Fruit fly (Drosophila melanogaster): Measurements from ENCODE around the gene CG8202.
A peak's percentile ranks its signal among the peaks of the same experiment; 100 is the strongest.

The CG8202 gene

DNA sequence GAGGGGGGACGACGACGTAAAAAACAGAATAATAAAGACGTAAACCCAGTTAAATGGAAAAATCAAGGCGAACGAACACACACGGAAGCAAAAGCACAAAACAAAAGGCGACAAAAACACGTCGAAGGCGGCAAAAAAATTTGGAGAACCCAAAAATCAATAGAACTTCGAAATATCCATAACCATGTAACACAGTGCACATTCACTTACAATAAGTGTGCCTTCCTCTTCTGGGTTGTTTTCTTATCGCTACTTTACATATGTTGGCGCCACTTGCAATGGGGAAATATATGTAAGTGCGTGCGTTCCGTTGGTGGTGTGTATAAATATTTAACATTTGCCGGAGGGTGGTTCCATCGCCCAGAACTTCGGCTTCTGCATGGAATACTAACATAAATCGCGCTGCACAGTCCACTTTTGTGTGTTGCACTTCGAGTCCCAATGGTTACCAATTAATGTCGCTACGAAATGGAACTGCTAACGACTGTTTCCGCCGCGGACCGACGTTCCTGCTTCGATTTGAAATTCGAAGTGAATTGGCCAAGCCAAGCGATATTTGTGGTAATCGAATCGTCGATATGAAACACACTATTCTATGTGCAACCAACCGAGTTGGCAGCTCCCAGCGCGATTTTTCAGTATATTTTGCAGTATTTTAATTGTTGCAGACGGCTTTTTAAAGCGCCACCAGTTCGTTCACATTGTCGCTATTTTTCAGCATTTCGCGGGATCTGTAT is 15.4 kb downstream of the CG8202 start, which contains the start of the genes CG9801 and Nasp (continued):
- TF ChIP-seq CG14710 (tag; optimal IDR thresholded peaks at IDR 0.05) (peak; percentile 67), CG10366 (GFP tag; IDR thresholded peaks at IDR 0.05) (peak; percentile 9; the same call in 1 of the 2 replicates), hkb (optimal IDR thresholded peaks at IDR 0.05) (no peak), hkb (GFP tag; IDR thresholded peaks at IDR 0.05) (peak; percentile 24; the same call in 1 of the 2 replicates), CG6683 (GFP tag; optimal IDR thresholded peaks at IDR 0.05) (no peak), sd (tag; optimal IDR thresholded peaks at IDR 0.05) (peak; percentile 56), sob (GFP tag; IDR thresholded peaks at IDR 0.05) (peak; percentile 73), wdn (GFP tag; IDR thresholded peaks at IDR 0.05) (peak; percentile 38; the same call in 1 of the 2 replicates), hbn (GFP tag; IDR thresholded peaks at IDR 0.05; ENCODE audit: partially characterized antibody) (peak; percentile 57), CG10543 (GFP tag; optimal IDR thresholded peaks at IDR 0.05) (peak; percentile 26), CG15479 (GFP tag; optimal IDR thresholded peaks at IDR 0.05) (no peak), Sox100B (GFP tag; optimal IDR thresholded peaks at IDR 0.05) (no peak), CG31441 (GFP tag; IDR thresholded peaks at IDR 0.05) (peak; percentile 20; the same call in 1 of the 2 replicates), CG17186 (GFP tag; optimal IDR thresholded peaks at IDR 0.05) (peak; percentile 59), CG9797 (GFP tag; optimal IDR thresholded peaks at IDR 0.05) (peak; percentile 94), Drgx (GFP tag; IDR thresholded peaks at IDR 0.05) (no peak), lilli (GFP tag; optimal IDR thresholded peaks at IDR 0.05) (peak; percentile 0), CG15073 (GFP tag; optimal IDR thresholded peaks at IDR 0.05) (no peak), NC2β (GFP tag; optimal IDR thresholded peaks at IDR 0.05) (peak; percentile 62), ssp (GFP tag; IDR thresholded peaks at IDR 0.05) (peak; percentile 45; the same call in 1 of the 2 replicates), ems (GFP tag; optimal IDR thresholded peaks at IDR 0.05) (peak; percentile 13), Chrac-16 (GFP tag; optimal IDR thresholded peaks at IDR 0.05) (peak; percentile 13), Deaf1 (tag; optimal IDR thresholded peaks at IDR 0.05) (peak; percentile 32), BtbVII (GFP tag; optimal IDR thresholded peaks at IDR 0.05) (no peak), Hr39 (optimal IDR thresholded peaks at IDR 0.05) (no peak), br (optimal IDR thresholded peaks at IDR 0.05) (no peak), toy (GFP tag; IDR thresholded peaks at IDR 0.05) (no peak), Optix (GFP tag; IDR thresholded peaks at IDR 0.05) (no peak), Ssrp (tag; optimal IDR thresholded peaks at IDR 0.05) (no peak), odd (GFP tag; optimal IDR thresholded peaks at IDR 0.05) (no peak), E2f2 (GFP tag; IDR thresholded peaks at IDR 0.05) (peak; percentile 88), her (GFP tag; optimal IDR thresholded peaks at IDR 0.05) (peak; percentile 39), exex (tag; optimal IDR thresholded peaks at IDR 0.05) (no peak), NFAT (GFP tag; IDR thresholded peaks at IDR 0.05) (peak; percentile 56; the same call in 1 of the 2 replicates), CG7357 (GFP tag; IDR thresholded peaks at IDR 0.05) (no peak), CG3847 (GFP tag; IDR thresholded peaks at IDR 0.05) (peak; percentile 69), hb (GFP tag; IDR thresholded peaks at IDR 0.05; ENCODE audit: partially characterized antibody) (peak; percentile 63; the same call in 2 of the 3 replicates), chn (GFP tag; optimal IDR thresholded peaks at IDR 0.05) (peak; percentile 45), CG6254 (GFP tag; optimal IDR thresholded peaks at IDR 0.05) (peak; percentile 21), h (optimal IDR thresholded peaks at IDR 0.05) (no peak), sens (GFP tag) (peak; percentile 87), CG2875 (GFP tag; optimal IDR thresholded peaks at IDR 0.05) (no peak), nerfin-2 (GFP tag; IDR thresholded peaks at IDR 0.05; ENCODE audit: partially characterized antibody) (peak; percentile 73), Awh (GFP tag; IDR thresholded peaks at IDR 0.05) (no peak), cg (GFP tag; optimal IDR thresholded peaks at IDR 0.05) (no peak), Mrtf (GFP tag; IDR thresholded peaks at IDR 0.05) (no peak), gcm2 (GFP tag; optimal IDR thresholded peaks at IDR 0.05) (no peak), eve (GFP tag; optimal IDR thresholded peaks at IDR 0.05) (peak in 1 of 2 experiments; percentile 26), tap (tag; optimal IDR thresholded peaks at IDR 0.05) (no peak), eyg (GFP tag; optimal IDR thresholded peaks at IDR 0.05) (no peak), kay (GFP tag; optimal IDR thresholded peaks at IDR 0.05) (peak; percentile 23), tin (GFP tag; optimal IDR thresholded peaks at IDR 0.05) (no peak)

All from whole organism, embryonic.